Worm (Caenorhabditis elegans) whole organism, young adult: Measurements from ENCODE around the gene srd-47.

Experiments used
- B0261.1 ChIP-seq: sonication (generic microtip); optimal IDR thresholded peaks from 2 replicates; lab custom pipeline; 2016; ENCODE audit warnings: mild to moderate bottlenecking, missing genetic modification characterization, moderate library complexity, missing compliant biosample characterization
- C06A6.2 ChIP-seq: fragments of 200-800 bp; sonication (Bioruptor generic); conservative IDR thresholded peaks from 2 replicates; pipeline ENCODE4 v1.3.6; 2022; ENCODE audit warnings: missing genetic modification characterization, missing compliant biosample characterization
- F37B4.10 ChIP-seq: fragments of 200-800 bp; sonication (Bioruptor generic); IDR thresholded peaks from 2 replicates; pipeline ENCODE4 v1.3.6; 2022; ENCODE audit warnings: missing genetic modification characterization, missing compliant biosample characterization
- Y53F4B.3 ChIP-seq: fragments of 200-800 bp; sonication (Bioruptor generic); IDR thresholded peaks from 2 replicates; pipeline ENCODE4 v1.3.6; 2022; ENCODE audit warnings: missing genetic modification reagents, missing genetic modification characterization, missing compliant biosample characterization
- Y67H2A.10 ChIP-seq: fragments of 200-800 bp; sonication (Bioruptor generic); conservative IDR thresholded peaks from 2 replicates; pipeline ENCODE4 v1.3.6; 2022; ENCODE audit warnings: missing genetic modification reagents, missing genetic modification characterization, missing compliant biosample characterization
- Y95B8A.8 ChIP-seq: fragments of 200-800 bp; sonication (Bioruptor generic); IDR thresholded peaks from 2 replicates; pipeline ENCODE4 v1.3.6; 2022; ENCODE audit warnings: missing genetic modification reagents, missing genetic modification characterization, missing compliant biosample characterization
- ZK185.1 ChIP-seq: sonication (generic microtip); optimal IDR thresholded peaks from 2 replicates; lab custom pipeline; 2016; ENCODE audit warnings: mild to moderate bottlenecking, missing genetic modification characterization, missing compliant biosample characterization; ENCODE audit not compliant: poor library complexity, severe bottlenecking
- akir-1 ChIP-seq: fragments of 200-800 bp; sonication (Bioruptor generic); optimal IDR thresholded peaks from 2 replicates; lab custom pipeline; 2018; ENCODE audit warnings: mild to moderate bottlenecking, missing genetic modification characterization, moderate library complexity, missing compliant biosample characterization
- ama-1 ChIP-seq, 3 experiments: fragments of 150-350 bp in 1 of 3; sonication (generic microtip) in 2 of 3; optimal IDR thresholded peaks; 2 replicates each; lab custom pipeline; 2014 to 2018; ENCODE audit warnings: missing biosample characterization in 2 of 3, missing genetic modification characterization in 2 of 3, missing genetic modification reagents in 2 of 3
- athp-1 ChIP-seq: sonication (generic microtip); optimal IDR thresholded peaks from 2 replicates; lab custom pipeline; 2017; ENCODE audit warnings: mild to moderate bottlenecking, missing genetic modification characterization, missing compliant biosample characterization
- attf-3 ChIP-seq: fragments of 200-800 bp; sonication (Bioruptor generic); conservative IDR thresholded peaks from 2 replicates; pipeline ENCODE4 v1.3.6; 2022; ENCODE audit warnings: missing genetic modification reagents, missing genetic modification characterization, missing compliant biosample characterization
- bed-1 ChIP-seq: fragments of 200-800 bp; sonication (Bioruptor generic); IDR thresholded peaks from 2 replicates; pipeline ENCODE4 v1.3.6; 2022; ENCODE audit warnings: missing genetic modification reagents, missing genetic modification characterization, missing compliant biosample characterization
- ceh-100 ChIP-seq: fragments of 200-800 bp; sonication (Bioruptor generic); IDR thresholded peaks from 2 replicates; pipeline ENCODE4 v1.3.6; 2022; ENCODE audit warnings: missing genetic modification reagents, missing genetic modification characterization, missing compliant biosample characterization
- ceh-40 ChIP-seq: fragments of 200-800 bp; sonication (Bioruptor generic); IDR thresholded peaks from 2 replicates; pipeline ENCODE4 v1.3.6; 2022; ENCODE audit warnings: missing genetic modification characterization, missing compliant biosample characterization
- ceh-58 ChIP-seq: fragments of 200-800 bp; sonication (Bioruptor generic); IDR thresholded peaks from 2 replicates; pipeline ENCODE4 v1.3.6; 2022; ENCODE audit warnings: missing genetic modification characterization, missing compliant biosample characterization
- ceh-79 ChIP-seq: sonication (generic microtip); optimal IDR thresholded peaks from 2 replicates; lab custom pipeline; 2017; ENCODE audit warnings: mild to moderate bottlenecking, missing genetic modification characterization, missing compliant biosample characterization
- ceh-91 ChIP-seq: fragments of 200-800 bp; sonication (Bioruptor generic); IDR thresholded peaks from 2 replicates; pipeline ENCODE4 v1.3.6; 2022; ENCODE audit warnings: missing genetic modification reagents, missing genetic modification characterization, missing compliant biosample characterization
- chd-7 ChIP-seq: sonication (generic microtip); optimal IDR thresholded peaks from 2 replicates; lab custom pipeline; 2016; ENCODE audit warnings: mild to moderate bottlenecking, missing genetic modification characterization, moderate library complexity, missing compliant biosample characterization
- dox-1 ChIP-seq: fragments of 200-800 bp; sonication (Bioruptor generic); IDR thresholded peaks from 2 replicates; pipeline ENCODE4 v1.3.6; 2022; ENCODE audit warnings: missing genetic modification reagents, missing genetic modification characterization, missing compliant biosample characterization
- egl-18 ChIP-seq: fragments of 200-800 bp; sonication (Bioruptor generic); IDR thresholded peaks from 2 replicates; pipeline ENCODE4 v1.3.6; 2022; ENCODE audit warnings: missing genetic modification reagents, missing genetic modification characterization, missing compliant biosample characterization
- egrh-3 ChIP-seq: fragments of 200-800 bp; sonication (Bioruptor generic); IDR thresholded peaks from 2 replicates; pipeline ENCODE4 v1.3.6; 2022; ENCODE audit warnings: missing genetic modification reagents, missing genetic modification characterization, missing compliant biosample characterization
- gei-17 ChIP-seq: fragments of 200-800 bp; sonication (Bioruptor generic); optimal IDR thresholded peaks from 2 replicates; lab custom pipeline; 2018; ENCODE audit warnings: mild to moderate bottlenecking, missing genetic modification characterization, missing compliant biosample characterization
- hlh-12 ChIP-seq: sonication (generic microtip); optimal IDR thresholded peaks from 2 replicates; lab custom pipeline; 2016; ENCODE audit warnings: missing genetic modification characterization, missing compliant biosample characterization
- hmg-20 ChIP-seq: fragments of 200-800 bp; sonication (Bioruptor generic); IDR thresholded peaks from 2 replicates; pipeline ENCODE4 v1.3.6; 2022; ENCODE audit warnings: missing genetic modification reagents, missing genetic modification characterization, missing compliant biosample characterization
- let-526 ChIP-seq: fragments of 200-800 bp; sonication (Bioruptor generic); IDR thresholded peaks from 2 replicates; pipeline ENCODE4 v1.3.6; 2022; ENCODE audit warnings: missing genetic modification reagents, missing genetic modification characterization, missing compliant biosample characterization
- let-607 ChIP-seq, 2 experiments: fragments of 200-800 bp in 1 of 2; sonication (Bioruptor generic) in 1 of 2; sonication (generic microtip) in 1 of 2; optimal IDR thresholded peaks; 2 replicates each; lab custom pipeline; 2016 to 2018; ENCODE audit warnings: mild to moderate bottlenecking in 2 of 2, missing compliant biosample characterization in 2 of 2, missing genetic modification characterization in 2 of 2, moderate library complexity in 2 of 2, missing genotype in 1 of 2
- lin-54 ChIP-seq: fragments of 200-800 bp; sonication (Bioruptor generic); optimal IDR thresholded peaks from 2 replicates; lab custom pipeline; 2018; ENCODE audit warnings: mild to moderate bottlenecking, missing genetic modification characterization, missing compliant biosample characterization
- lsl-1 ChIP-seq: fragments of 200-800 bp; sonication (Bioruptor generic); optimal IDR thresholded peaks from 2 replicates; lab custom pipeline; 2018; ENCODE audit warnings: mild to moderate bottlenecking, missing genetic modification characterization, moderate library complexity, missing compliant biosample characterization
- lsy-27 ChIP-seq: sonication (generic microtip); optimal IDR thresholded peaks from 2 replicates; lab custom pipeline; 2017; ENCODE audit warnings: missing genetic modification characterization, mild to moderate bottlenecking, missing compliant biosample characterization, antibody characterized with exemption, missing genotype, borderline replicate concordance; ENCODE audit not compliant: insufficient read depth
- madf-10 ChIP-seq: sonication (generic microtip); optimal IDR thresholded peaks from 2 replicates; lab custom pipeline; 2016; ENCODE audit warnings: mild to moderate bottlenecking, missing genetic modification characterization, missing compliant biosample characterization
- madf-3 ChIP-seq: fragments of 200-800 bp; sonication (Bioruptor generic); IDR thresholded peaks from 2 replicates; pipeline ENCODE4 v1.3.6; 2022; ENCODE audit warnings: missing genetic modification reagents, missing genetic modification characterization, missing compliant biosample characterization
- madf-6 ChIP-seq: fragments of 200-800 bp; sonication (Bioruptor generic); IDR thresholded peaks from 2 replicates; pipeline ENCODE4 v1.3.6; 2022; ENCODE audit warnings: missing genetic modification reagents, missing genetic modification characterization, missing compliant biosample characterization
- mcd-1 ChIP-seq: fragments of 200-800 bp; sonication (Bioruptor generic); IDR thresholded peaks from 2 replicates; pipeline ENCODE4 v1.3.6; 2022; ENCODE audit warnings: missing genetic modification reagents, missing genetic modification characterization, missing compliant biosample characterization
- nfya-1 ChIP-seq: sonication (generic microtip); optimal IDR thresholded peaks from 2 replicates; lab custom pipeline; 2017; ENCODE audit warnings: antibody characterized with exemption, missing compliant biosample characterization, missing genetic modification characterization, borderline replicate concordance; ENCODE audit not compliant: insufficient read depth
- nfyb-1 ChIP-seq: fragments of 200-800 bp; sonication (Bioruptor generic); IDR thresholded peaks from 2 replicates; pipeline ENCODE4 v1.3.6; 2022; ENCODE audit warnings: missing genetic modification reagents, missing genetic modification characterization, missing compliant biosample characterization
- nhr-120 ChIP-seq: fragments of 200-800 bp; sonication (Bioruptor generic); IDR thresholded peaks from 2 replicates; pipeline ENCODE4 v1.3.6; 2022; ENCODE audit warnings: missing genetic modification characterization, missing compliant biosample characterization
- nhr-179 ChIP-seq: sonication (generic microtip); optimal IDR thresholded peaks from 2 replicates; lab custom pipeline; 2016; ENCODE audit warnings: mild to moderate bottlenecking, missing genetic modification characterization, missing compliant biosample characterization
- nhr-80 ChIP-seq: sonication (generic microtip); optimal IDR thresholded peaks from 2 replicates; lab custom pipeline; 2016; ENCODE audit warnings: missing genetic modification characterization, missing compliant biosample characterization
- pha-4 ChIP-seq: fragments of 150-350 bp; sonication (generic microtip); optimal IDR thresholded peaks from 2 replicates; lab custom pipeline; 2014; ENCODE audit warnings: missing biosample characterization, missing genetic modification reagents, missing genetic modification characterization
- rcor-1 ChIP-seq: fragments of 200-800 bp; sonication (Bioruptor generic); IDR thresholded peaks from 2 replicates; pipeline ENCODE4 v1.3.6; 2022; ENCODE audit warnings: missing genetic modification reagents, missing genetic modification characterization, missing compliant biosample characterization
- rpc-1 ChIP-seq, 2 experiments: fragments of 150-350 bp in 1 of 2; sonication (generic microtip) in 1 of 2; optimal IDR thresholded peaks; 2 replicates each; lab custom pipeline; 2014 to 2018; ENCODE audit warnings: missing biosample characterization in 1 of 2, missing genetic modification characterization in 1 of 2, missing genetic modification reagents in 1 of 2, missing genotype in 1 of 2
- snpc-3.4 ChIP-seq: sonication (generic microtip); optimal IDR thresholded peaks from 2 replicates; lab custom pipeline; 2017; ENCODE audit warnings: missing genetic modification characterization, mild to moderate bottlenecking, missing compliant biosample characterization, antibody characterized with exemption, moderate library complexity, missing genotype, missing genetic modification reagents
- somi-1 ChIP-seq: fragments of 200-800 bp; sonication (Bioruptor generic); optimal IDR thresholded peaks from 2 replicates; lab custom pipeline; 2018; ENCODE audit warnings: mild to moderate bottlenecking, missing genetic modification characterization, missing compliant biosample characterization
- sptf-2 ChIP-seq: fragments of 200-800 bp; sonication (Bioruptor generic); optimal IDR thresholded peaks from 2 replicates; lab custom pipeline; 2018; ENCODE audit warnings: mild to moderate bottlenecking, missing genetic modification characterization, missing compliant biosample characterization
- tbp1 ChIP-seq: fragments of 200-800 bp; sonication (Bioruptor generic); optimal IDR thresholded peaks from 2 replicates; lab custom pipeline; 2018; ENCODE audit warnings: mild to moderate bottlenecking, missing genetic modification characterization, missing compliant biosample characterization
- unc-130 ChIP-seq: sonication (generic microtip); optimal IDR thresholded peaks from 2 replicates; lab custom pipeline; 2016; ENCODE audit warnings: missing genetic modification reagents, missing genetic modification characterization, missing compliant biosample characterization
- xnd-1 ChIP-seq: sonication (generic microtip); optimal IDR thresholded peaks from 2 replicates; lab custom pipeline; 2016; ENCODE audit warnings: missing genotype, missing genetic modification reagents, missing genetic modification characterization, missing compliant biosample characterization
- ztf-25 ChIP-seq: fragments of 200-800 bp; sonication (Bioruptor generic); IDR thresholded peaks from 2 replicates; pipeline ENCODE4 v1.3.6; 2022; ENCODE audit warnings: missing genetic modification reagents, missing genetic modification characterization, missing compliant biosample characterization

The srd-47 gene

DNA sequence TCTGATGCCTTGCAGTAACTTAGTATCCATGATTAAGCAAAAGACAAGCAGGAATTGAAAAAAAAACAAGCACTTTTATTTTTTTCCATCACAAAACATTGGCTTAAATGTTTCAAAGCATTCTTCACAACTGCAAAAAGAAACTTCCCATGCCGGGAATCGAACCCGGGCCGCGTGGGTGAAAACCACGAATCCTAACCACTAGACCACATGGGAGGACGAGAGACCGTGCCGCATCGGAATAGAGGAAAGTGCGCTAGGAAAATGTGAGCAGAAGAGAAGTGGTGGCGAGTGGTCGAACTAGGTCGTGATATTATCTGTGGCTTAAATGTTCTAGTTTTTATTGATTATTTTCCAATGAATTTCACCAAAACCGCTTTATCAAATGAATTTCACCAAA is 34.1 kb downstream of the srd-47 start (continued):
- TF ChIP-seq nfya-1 (tag; lab: Kevin White, UChicago) (no peak), C06A6.2 (GFP tag; lab: Robert Waterston, UW) (0 out of 2 replicates have a peak, but pooled peaks have one; percentile 30), Y95B8A.8 (GFP tag; lab: Robert Waterston, UW) (0 out of 2 replicates have a peak, but pooled peaks have one; percentile 55), akir-1 (GFP tag; lab: Kevin White, UChicago) (no peak), Y53F4B.3 (GFP tag; lab: Robert Waterston, UW) (peak; percentile 46; the same call in 1 of the 2 replicates), ztf-25 (GFP tag; lab: Robert Waterston, UW) (0 out of 2 replicates have a peak, but pooled peaks have one; percentile 46), ceh-58 (GFP tag; lab: Robert Waterston, UW) (no peak), egl-18 (GFP tag; lab: Robert Waterston, UW) (no peak), hmg-20 (0 out of 2 replicates have a peak, but pooled peaks have one; percentile 42), ama-1 (optimal IDR thresholded peaks at IDR 0.05; lab: Kevin White, UChicago) (no peak), ama-1 (GFP tag; optimal IDR thresholded peaks at IDR 0.05; lab: Kevin White, UChicago) (peak in 1 of 2 experiments; percentile 48), nhr-80 (tag; lab: Kevin White, UChicago) (no peak), nhr-120 (no peak), pha-4 (no peak), madf-10 (tag; lab: Kevin White, UChicago) (peak; percentile 67), bed-1 (GFP tag; lab: Robert Waterston, UW) (no peak), unc-130 (no peak), lin-54 (GFP tag; lab: Kevin White, UChicago) (peak; percentile 27), ceh-79 (tag; lab: Kevin White, UChicago) (no peak), tbp1 (GFP tag; lab: Kevin White, UChicago) (peak; percentile 95), lsl-1 (GFP tag; lab: Kevin White, UChicago) (no peak), nfyb-1 (GFP tag; lab: Robert Waterston, UW) (peak; percentile 69), sptf-2 (GFP tag; lab: Kevin White, UChicago) (no peak), let-526 (GFP tag; lab: Robert Waterston, UW) (no peak), somi-1 (peak; percentile 31), gei-17 (GFP tag; lab: Kevin White, UChicago) (peak; percentile 59), attf-3 (GFP tag; lab: Robert Waterston, UW) (0 out of 2 replicates have a peak, but pooled peaks have one; percentile 35), rcor-1 (peak; percentile 77), ceh-40 (GFP tag; lab: Robert Waterston, UW) (no peak), mcd-1 (GFP tag; lab: Robert Waterston, UW) (peak; percentile 54), madf-3 (GFP tag; lab: Robert Waterston, UW) (no peak), chd-7 (peak; percentile 30), dox-1 (GFP tag; lab: Robert Waterston, UW) (peak; percentile 87), ceh-100 (GFP tag; lab: Robert Waterston, UW) (no peak), let-607 (tag; optimal IDR thresholded peaks at IDR 0.05; lab: Kevin White, UChicago) (no peak), F37B4.10 (GFP tag; lab: Robert Waterston, UW) (no peak), ZK185.1 (tag; lab: Kevin White, UChicago) (peak; percentile 67), athp-1 (tag; lab: Kevin White, UChicago) (no peak), B0261.1 (tag; lab: Kevin White, UChicago) (peak; percentile 94), lsy-27 (tag; lab: Kevin White, UChicago) (no peak), snpc-3.4 (no peak), nhr-179 (tag; lab: Kevin White, UChicago) (no peak), hlh-12 (no peak), egrh-3 (GFP tag; lab: Robert Waterston, UW) (peak; percentile 42), xnd-1 (tag; lab: Kevin White, UChicago) (no peak), Y67H2A.10 (GFP tag; lab: Robert Waterston, UW) (no peak), ceh-91 (GFP tag; lab: Robert Waterston, UW) (no peak), madf-6 (GFP tag; lab: Robert Waterston, UW) (peak; percentile 55), rpc-1 (optimal IDR thresholded peaks at IDR 0.05; lab: Kevin White, UChicago) (peak; percentile 65), rpc-1 (tag; optimal IDR thresholded peaks at IDR 0.05; lab: Kevin White, UChicago) (peak; percentile 81)
